Worm (Caenorhabditis elegans): ENCODE measurements around the gene cul-2.

The cul-2 gene

DNA sequence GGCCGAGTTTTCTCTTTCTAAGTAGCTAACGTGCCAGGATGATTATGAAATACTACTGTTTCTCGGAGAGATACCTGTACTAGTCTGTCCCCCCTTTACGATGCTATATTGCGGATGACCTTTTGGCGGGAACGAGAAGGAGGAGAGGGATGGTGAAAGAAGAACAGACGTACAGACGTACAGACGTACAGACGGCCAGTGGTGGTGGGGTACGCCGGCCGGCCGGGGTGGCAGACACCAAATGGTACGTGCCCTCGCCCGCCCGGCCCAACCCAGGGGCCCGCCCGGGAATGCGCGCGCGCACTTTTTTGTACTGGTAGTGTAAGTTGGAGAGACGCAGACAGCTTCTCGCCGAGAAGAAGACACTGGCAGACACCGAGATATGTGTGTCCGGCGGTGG lies 34.0 kb downstream of the cul-2 start (continued):
- TF ChIP-seq dmd-8 (GFP tag; IDR thresholded peaks at IDR 0.05) = no peak
- TF ChIP-seq ztf-11 (tag; optimal IDR thresholded peaks at IDR 0.05) = no peak
- no peak; the same call in 1 of the 2 replicates for TF ChIP-seq php-3 (GFP tag; IDR thresholded peaks at IDR 0.05)
- TF ChIP-seq T26A8.4 (GFP tag; IDR thresholded peaks at IDR 0.05) = peak; percentile 74
- no peak for TF ChIP-seq snpc-4 (tag; optimal IDR thresholded peaks at IDR 0.05)
- TF ChIP-seq fkh-10 (GFP tag; optimal IDR thresholded peaks at IDR 0.05) = no peak

DNA sequence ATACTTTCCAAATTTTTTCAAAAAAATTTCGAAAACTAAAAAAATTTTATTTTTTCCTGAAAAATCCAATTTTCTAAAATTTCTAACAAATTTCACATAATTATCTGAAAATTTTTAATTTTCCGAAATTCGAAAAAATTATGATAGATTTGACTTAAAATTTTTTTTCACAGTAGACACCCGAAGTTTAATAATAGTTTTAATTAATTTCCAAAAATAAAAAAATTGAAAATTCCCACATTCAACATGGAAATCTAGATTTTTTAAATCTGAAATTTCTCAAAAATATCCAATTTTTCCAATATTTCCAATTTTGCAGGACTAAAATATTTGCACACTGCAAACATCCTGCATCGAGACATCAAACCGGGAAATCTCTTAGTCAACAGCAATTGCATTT lies 34.9 kb downstream of the cul-2 start:
- peak; percentile 5 for TF ChIP-seq T20F7.1 (GFP tag; optimal IDR thresholded peaks at IDR 0.05)
- TF ChIP-seq nhr-10 (tag; optimal IDR thresholded peaks at IDR 0.05) = no peak
- no peak for TF ChIP-seq nhr-77 (tag; optimal IDR thresholded peaks at IDR 0.05)
- no peak for TF ChIP-seq mxl-3 (GFP tag; optimal IDR thresholded peaks at IDR 0.05)
- TF ChIP-seq ces-1 (GFP tag; optimal IDR thresholded peaks at IDR 0.05) = no peak
- 0 out of 2 replicates have a peak, but pooled peaks have one; percentile 7 for TF ChIP-seq php-3 (GFP tag; IDR thresholded peaks at IDR 0.05)
- no peak for TF ChIP-seq ceh-32 (tag; optimal IDR thresholded peaks at IDR 0.05; ENCODE audit: poor library complexity)
- TF ChIP-seq aha-1 (tag) = peak; percentile 91

- TF ChIP-seq hlh-30 (tag; optimal IDR thresholded peaks at IDR 0.05; ENCODE audit: insufficient read depth) (peak; percentile 18), hlh-11 (tag; optimal IDR thresholded peaks at IDR 0.05) (no peak), aha-1 (tag) (peak; percentile 36), ceh-32 (tag; optimal IDR thresholded peaks at IDR 0.05; ENCODE audit: poor library complexity) (no peak), sdz-12 (GFP tag; optimal IDR thresholded peaks at IDR 0.05) (peak; percentile 37), tag-97 (GFP tag; IDR thresholded peaks at IDR 0.05) (0 out of 2 replicates have a peak, but pooled peaks have one; percentile 36), ZK337.2 (GFP tag; IDR thresholded peaks at IDR 0.05) (0 out of 2 replicates have a peak, but pooled peaks have one; percentile 4), egl-43 (GFP tag; IDR thresholded peaks at IDR 0.05) (0 out of 2 replicates have a peak, but pooled peaks have one; percentile 51), nhr-42 (GFP tag; IDR thresholded peaks at IDR 0.05) (peak; percentile 42; the same call in 1 of the 2 replicates), set-16 (GFP tag; IDR thresholded peaks at IDR 0.05) (peak; percentile 18; the same call in 1 of the 2 replicates), unc-62 (GFP tag; optimal IDR thresholded peaks at IDR 0.05 in 1 of 2) (peak in 1 of 2 experiments; percentile 54), unc-62 (tag; optimal IDR thresholded peaks at IDR 0.05) (no peak)
Observed at ce11 chrIII:13722387-13723122, 35.5 kb downstream of the cul-2 start.

DNA sequence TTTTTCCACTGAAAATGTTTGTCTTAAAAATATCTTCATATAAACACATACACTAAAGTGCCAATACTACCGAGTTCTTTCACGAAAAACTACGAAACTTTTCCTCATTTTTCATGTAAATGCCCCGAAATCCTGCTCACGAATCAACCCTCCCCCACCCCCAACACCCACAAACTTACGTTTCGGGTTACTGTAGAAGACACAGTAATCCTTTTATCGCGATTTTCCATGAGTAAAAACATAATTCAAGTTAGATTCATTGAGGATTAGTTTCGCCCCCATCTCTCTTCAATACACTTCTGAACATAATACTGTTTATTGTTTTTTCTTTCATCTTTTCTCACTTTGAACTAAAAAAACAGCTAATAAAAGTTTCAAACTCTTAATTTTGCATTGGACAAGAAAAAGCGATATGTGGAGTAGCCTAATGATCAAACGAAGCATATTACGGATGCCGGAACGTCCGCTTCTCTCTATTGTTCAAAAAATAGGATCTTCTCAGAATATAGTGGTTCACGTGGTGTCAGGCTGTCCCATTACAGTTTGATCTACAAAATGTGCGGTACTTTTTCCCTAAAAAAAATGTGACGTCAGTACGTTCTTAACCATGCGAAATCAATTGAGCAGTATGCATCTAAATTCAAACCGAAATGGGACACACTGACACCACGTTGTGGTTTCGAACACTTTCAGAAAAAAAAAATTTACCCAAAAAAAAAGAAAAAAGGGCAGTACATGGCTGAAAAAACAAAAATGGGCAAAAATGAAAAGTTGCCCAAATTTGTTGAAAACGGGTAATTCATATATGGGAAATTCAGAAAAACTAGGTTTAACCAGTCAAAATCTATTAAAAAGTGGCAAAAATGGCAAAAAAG lies 37.2 kb downstream of the cul-2 start:
- TF ChIP-seq F10B5.3 (tag; optimal IDR thresholded peaks at IDR 0.05) = no peak
- TF ChIP-seq unc-39 (tag; optimal IDR thresholded peaks at IDR 0.05) = no peak
- peak; percentile 17; the same call in 1 of the 2 replicates for TF ChIP-seq nhr-41 (GFP tag; IDR thresholded peaks at IDR 0.05)
- TF ChIP-seq aha-1 (tag) = peak; percentile 16
- TF ChIP-seq mep-1 (tag; optimal IDR thresholded peaks at IDR 0.05) = no peak
- peak; percentile 33 for TF ChIP-seq ama-1 (optimal IDR thresholded peaks at IDR 0.05)
- TF ChIP-seq snpc-1.2 (GFP tag; IDR thresholded peaks at IDR 0.05) = peak; percentile 22; the same call in 1 of the 2 replicates
- no peak for TF ChIP-seq attf-4 (tag; optimal IDR thresholded peaks at IDR 0.05)
- TF ChIP-seq hif-1 (tag; optimal IDR thresholded peaks at IDR 0.05) = no peak
- no peak for TF ChIP-seq daf-8 (GFP tag; IDR thresholded peaks at IDR 0.05)
- no peak for TF ChIP-seq mdl-1 (tag; optimal IDR thresholded peaks at IDR 0.05)
- TF ChIP-seq unc-62 (GFP tag; optimal IDR thresholded peaks at IDR 0.05 in 1 of 2) = peak in 1 of 2 experiments; percentile 38
- TF ChIP-seq unc-62 (tag; optimal IDR thresholded peaks at IDR 0.05) = no peak
- TF ChIP-seq gei-8 (GFP tag; optimal IDR thresholded peaks at IDR 0.05) = peak; percentile 49
- TF ChIP-seq duxl-1 (tag; optimal IDR thresholded peaks at IDR 0.05; ENCODE audit: poor library complexity) = peak; percentile 50
- TF ChIP-seq hlh-30 (tag; optimal IDR thresholded peaks at IDR 0.05; ENCODE audit: insufficient read depth) = peak; percentile 14
- TF ChIP-seq nhr-111 (GFP tag; optimal IDR thresholded peaks at IDR 0.05) = no peak
